Fruit fly (Drosophila melanogaster) whole organism, embryonic: ENCODE measurements around the gene CG5104.

Experiments
- Adf1 ChIP-seq: fragments of 200-800 bp; sonication (Bioruptor generic); IDR thresholded peaks from 2 replicates; pipeline ENCODE4 v1.3.6; 2022; ENCODE audit warnings: missing biosample characterization, missing genetic modification characterization
- Awh ChIP-seq: fragments of 200-800 bp; sonication (Bioruptor generic); IDR thresholded peaks from 2 replicates; pipeline ENCODE4, ENCODE4 v1.3.6; 2022; ENCODE audit warnings: missing biosample characterization, missing genetic modification characterization
- CG10274 ChIP-seq: fragments of 200-800 bp; sonication (Bioruptor generic); optimal IDR thresholded peaks from 3 replicates; lab custom pipeline; 2017; ENCODE audit warnings: missing biosample characterization, mild to moderate bottlenecking, missing genetic modification characterization
- CG10565 ChIP-seq: fragments of 200-800 bp; sonication (Bioruptor generic); optimal IDR thresholded peaks from 3 replicates; lab custom pipeline; 2016; ENCODE audit warnings: missing biosample characterization, mild to moderate bottlenecking, missing genetic modification characterization
- CG11085 ChIP-seq: fragments of 200-800 bp; sonication (Bioruptor generic); IDR thresholded peaks from 2 replicates; pipeline ENCODE4 v1.3.6; 2022; ENCODE audit warnings: missing biosample characterization, missing genetic modification characterization
- CG11456 ChIP-seq: fragments of 200-800 bp; sonication (Bioruptor generic); IDR thresholded peaks from 3 replicates; pipeline ENCODE4 v1.3.6; 2022; ENCODE audit warnings: missing biosample characterization, missing genetic modification characterization
- CG1233 ChIP-seq: fragments of 200-800 bp; sonication (Bioruptor generic); optimal IDR thresholded peaks from 4 replicates; lab custom pipeline; 2018; ENCODE audit warnings: missing biosample characterization, mild to moderate bottlenecking, missing genetic modification characterization
- CG13624 ChIP-seq: fragments of 200-800 bp; sonication (Bioruptor generic); optimal IDR thresholded peaks from 2 replicates; lab custom pipeline; 2016; ENCODE audit warnings: missing biosample characterization, missing genetic modification characterization
- CG15479 ChIP-seq: fragments of 200-800 bp; sonication (Bioruptor generic); optimal IDR thresholded peaks from 3 replicates; lab custom pipeline; 2019; ENCODE audit warnings: missing biosample characterization, mild to moderate bottlenecking, missing genetic modification characterization, moderate library complexity
- CG8281 ChIP-seq: fragments of 200-800 bp; sonication (Bioruptor generic); optimal IDR thresholded peaks from 2 replicates; lab custom pipeline; 2018; ENCODE audit warnings: missing biosample characterization, mild to moderate bottlenecking, missing genetic modification characterization, moderate library complexity
- CG8478 ChIP-seq: fragments of >200 bp; optimal IDR thresholded peaks from 2 replicates; lab custom pipeline; 2018
- CG9215 ChIP-seq: fragments of 200-800 bp; sonication (Bioruptor generic); IDR thresholded peaks from 2 replicates; pipeline ENCODE4 v1.3.6; 2022; ENCODE audit warnings: missing biosample characterization, missing genetic modification characterization
- CG9876 ChIP-seq: fragments of 200-800 bp; sonication (Bioruptor generic); optimal IDR thresholded peaks from 2 replicates; lab custom pipeline; 2016; ENCODE audit warnings: missing biosample characterization, missing genetic modification characterization
- CG9932 ChIP-seq: fragments of 200-800 bp; sonication (Bioruptor generic); IDR thresholded peaks from 2 replicates; pipeline ENCODE4 v1.3.6; 2022; ENCODE audit warnings: missing biosample characterization, missing genetic modification characterization
- CkIIα-i1 ChIP-seq: fragments of 200-800 bp; sonication (Bioruptor generic); IDR thresholded peaks from 2 replicates; pipeline ENCODE4 v1.3.6; 2022; ENCODE audit warnings: missing biosample characterization, missing genetic modification characterization
- Doc2 ChIP-seq: fragments of 200-800 bp; sonication (Bioruptor generic); IDR thresholded peaks from 2 replicates; pipeline ENCODE4 v1.3.6; 2022; ENCODE audit warnings: missing biosample characterization, missing genetic modification characterization
- Elba2 ChIP-seq: fragments of 200-800 bp; sonication (Bioruptor generic); optimal IDR thresholded peaks from 3 replicates; lab custom pipeline; 2016; ENCODE audit warnings: missing biosample characterization, missing genetic modification characterization
- Fer2 ChIP-seq: fragments of 200-800 bp; sonication (Bioruptor generic); optimal IDR thresholded peaks from 2 replicates; lab custom pipeline; 2018; ENCODE audit warnings: missing biosample characterization, mild to moderate bottlenecking, missing genetic modification characterization, moderate library complexity
- Jarid2 ChIP-seq: fragments of 200-800 bp; sonication (Bioruptor generic); optimal IDR thresholded peaks from 3 replicates; lab custom pipeline; 2017; ENCODE audit warnings: mild to moderate bottlenecking, missing biosample characterization, missing genetic modification reagents, missing genetic modification characterization
- Lpt ChIP-seq: fragments of >200 bp; optimal IDR thresholded peaks from 2 replicates; lab custom pipeline; 2018; ENCODE audit warnings: missing biosample characterization, missing genetic modification characterization
- Poxn ChIP-seq: fragments of 200-800 bp; sonication (Bioruptor generic); IDR thresholded peaks from 2 replicates; pipeline ENCODE4 v1.3.6; 2022; ENCODE audit warnings: missing biosample characterization, missing genetic modification characterization
- Scr ChIP-seq: fragments of 200-800 bp; sonication (Bioruptor generic); IDR thresholded peaks from 2 replicates; pipeline ENCODE4 v1.3.6; 2022; ENCODE audit warnings: missing biosample characterization, missing genetic modification characterization; ENCODE audit not compliant: partially characterized antibody
- Stat92E ChIP-seq, 3 experiments: fragments of >200 bp in 2 of 3; fragments of 200-800 bp in 1 of 3; sonication (Bioruptor generic) in 1 of 3; optimal IDR thresholded peaks; 2 replicates each; lab custom pipeline; 2017 to 2019; ENCODE audit warnings: missing biosample characterization in 3 of 3, missing genetic modification characterization in 3 of 3, mild to moderate bottlenecking in 1 of 3, moderate library complexity in 1 of 3
- Vsx1 ChIP-seq: fragments of 200-800 bp; sonication (Bioruptor generic); optimal IDR thresholded peaks from 2 replicates; lab custom pipeline; 2017; ENCODE audit warnings: missing biosample characterization, mild to moderate bottlenecking, missing genetic modification characterization, missing genetic modification reagents
- YL-1 ChIP-seq: fragments of 200-800 bp; sonication (Bioruptor generic); optimal IDR thresholded peaks from 3 replicates; lab custom pipeline; 2017; ENCODE audit warnings: missing biosample characterization, mild to moderate bottlenecking, missing genetic modification characterization
- corto ChIP-seq: fragments of 200-800 bp; sonication (Bioruptor generic); optimal IDR thresholded peaks from 2 replicates; lab custom pipeline; 2016; ENCODE audit warnings: missing biosample characterization, mild to moderate bottlenecking, missing genetic modification characterization, moderate library complexity
- dmrt99B ChIP-seq: fragments of 200-800 bp; sonication (Bioruptor generic); optimal IDR thresholded peaks from 2 replicates; lab custom pipeline; 2018; ENCODE audit warnings: missing biosample characterization, mild to moderate bottlenecking, missing genetic modification characterization, moderate library complexity
- eve ChIP-seq, 2 experiments: fragments of >200 bp; optimal IDR thresholded peaks; 2 replicates each; lab custom pipeline; 2017; ENCODE audit warnings: missing biosample characterization in 2 of 2, missing genetic modification characterization in 2 of 2
- fd102C ChIP-seq: fragments of 200-800 bp; sonication (Bioruptor generic); optimal IDR thresholded peaks from 2 replicates; lab custom pipeline; 2018; ENCODE audit warnings: missing biosample characterization, mild to moderate bottlenecking, missing genetic modification characterization, moderate library complexity
- gem ChIP-seq: fragments of 200-800 bp; sonication (Bioruptor generic); optimal IDR thresholded peaks from 2 replicates; lab custom pipeline; 2019; ENCODE audit warnings: missing biosample characterization, mild to moderate bottlenecking, missing genetic modification characterization, moderate library complexity
- grn ChIP-seq: fragments of 200-800 bp; sonication (Bioruptor generic); optimal IDR thresholded peaks from 3 replicates; lab custom pipeline; 2017; ENCODE audit warnings: missing biosample characterization, missing genetic modification characterization
- gt ChIP-seq: fragments of 200-800 bp; sonication (Bioruptor generic); IDR thresholded peaks from 2 replicates; pipeline ENCODE4 v1.3.6; 2022; ENCODE audit warnings: missing biosample characterization, missing genetic modification characterization
- knrl ChIP-seq: fragments of 200-800 bp; sonication (Bioruptor generic); IDR thresholded peaks from 3 replicates; pipeline ENCODE4 v1.3.6; 2022; ENCODE audit warnings: missing biosample characterization, missing genetic modification characterization; ENCODE audit not compliant: partially characterized antibody
- nerfin-1 ChIP-seq: fragments of 200-800 bp; sonication (Bioruptor generic); optimal IDR thresholded peaks from 3 replicates; lab custom pipeline; 2019; ENCODE audit warnings: missing biosample characterization, mild to moderate bottlenecking, missing genetic modification characterization, moderate library complexity
- oc ChIP-seq: fragments of 200-800 bp; sonication (Bioruptor generic); optimal IDR thresholded peaks from 2 replicates; lab custom pipeline; 2018; ENCODE audit warnings: missing biosample characterization, mild to moderate bottlenecking, missing genetic modification characterization, moderate library complexity
- pros ChIP-seq: fragments of 200-800 bp; sonication (Bioruptor generic); optimal IDR thresholded peaks from 3 replicates; lab custom pipeline; 2019; ENCODE audit warnings: missing biosample characterization, mild to moderate bottlenecking, missing genetic modification characterization, moderate library complexity
- schlank ChIP-seq: fragments of 200-800 bp; sonication (Bioruptor generic); optimal IDR thresholded peaks from 2 replicates; lab custom pipeline; 2018; ENCODE audit warnings: missing biosample characterization, mild to moderate bottlenecking, missing genetic modification characterization
- scrt ChIP-seq: fragments of 200-800 bp; sonication (Bioruptor generic); optimal IDR thresholded peaks from 2 replicates; lab custom pipeline; 2018; ENCODE audit warnings: missing biosample characterization, mild to moderate bottlenecking, missing genetic modification characterization, moderate library complexity
- sisA ChIP-seq: fragments of 200-800 bp; sonication (Bioruptor generic); IDR thresholded peaks from 2 replicates; pipeline ENCODE4 v1.3.6; 2022; ENCODE audit warnings: missing biosample characterization, missing genetic modification characterization
- so ChIP-seq: fragments of 200-800 bp; sonication (Bioruptor generic); IDR thresholded peaks from 3 replicates; pipeline ENCODE4 v1.3.6; 2022; ENCODE audit warnings: missing biosample characterization, missing genetic modification characterization
- tna ChIP-seq: fragments of 200-800 bp; sonication (Bioruptor generic); IDR thresholded peaks from 2 replicates; pipeline ENCODE4 v1.3.6; 2022; ENCODE audit warnings: missing biosample characterization, missing genetic modification characterization; ENCODE audit not compliant: partially characterized antibody
- wek ChIP-seq: fragments of 200-800 bp; sonication (Bioruptor generic); optimal IDR thresholded peaks from 3 replicates; lab custom pipeline; 2018; ENCODE audit warnings: missing biosample characterization, mild to moderate bottlenecking, missing genetic modification characterization, moderate library complexity

The CG5104 gene

DNA sequence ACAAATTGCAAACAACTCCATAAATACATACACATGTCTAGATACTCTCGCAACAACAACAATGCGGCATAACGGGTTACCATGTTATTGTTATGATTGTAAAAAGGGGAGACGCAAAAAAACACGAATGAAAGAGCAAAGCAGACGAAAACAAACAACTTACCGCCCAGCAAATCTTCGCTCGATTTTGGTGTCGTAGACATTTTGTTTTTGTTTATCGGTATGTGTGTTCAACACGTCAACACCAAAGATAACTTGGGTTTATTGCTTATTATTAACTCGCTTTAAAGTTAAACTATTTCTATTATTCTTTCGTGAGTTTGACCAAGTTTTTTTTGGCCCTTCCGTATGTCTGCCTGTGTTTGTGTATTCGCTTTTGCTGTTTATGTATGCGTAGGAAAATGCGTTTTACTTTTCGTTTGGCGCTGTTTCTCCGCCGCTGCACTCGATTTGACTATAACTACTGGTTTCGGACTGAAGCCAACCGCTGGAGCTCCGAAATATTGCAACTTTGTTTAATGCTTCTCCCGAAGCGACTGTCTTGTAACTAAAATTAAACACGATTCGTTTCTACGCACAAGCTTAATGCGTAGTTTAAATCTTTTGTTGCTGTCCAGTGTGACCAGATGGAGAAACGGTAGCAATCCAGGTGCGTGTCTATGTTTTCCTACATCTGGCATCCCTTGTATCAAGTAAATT lies 1.9 kb upstream of the CG5104 start, which contains the start of gene BNIP3 (continued):
- TF ChIP-seq YL-1 (GFP tag; lab: Kevin White, UChicago) (peak; percentile 93), CG15479 (GFP tag; lab: Kevin White, UChicago) (no peak), Fer2 (tag; lab: Kevin White, UChicago) (no peak), Lpt (no peak), knrl (no peak), oc (tag; lab: Kevin White, UChicago) (peak; percentile 26), Scr (GFP tag; lab: Robert Waterston, UW) (no peak), CG11085 (GFP tag; lab: Robert Waterston, UW) (no peak), CG10565 (GFP tag; lab: Kevin White, UChicago) (no peak), CG9215 (no peak), CG8478 (lab: Kevin White, UChicago) (no peak), CG9932 (GFP tag; lab: Robert Waterston, UW) (no peak), dmrt99B (tag; lab: Kevin White, UChicago) (peak; percentile 13), CG9876 (GFP tag; lab: Kevin White, UChicago) (no peak), Doc2 (GFP tag; lab: Robert Waterston, UW) (no peak), tna (no peak), Adf1 (GFP tag; lab: Robert Waterston, UW) (no peak), Awh (GFP tag; lab: Robert Waterston, UW) (no peak), CG1233 (no peak), CG10274 (GFP tag; lab: Kevin White, UChicago) (no peak), Stat92E (GFP tag; optimal IDR thresholded peaks at IDR 0.05; lab: Kevin White, UChicago) (no peak), nerfin-1 (peak; percentile 39), schlank (tag; lab: Kevin White, UChicago) (no peak), Jarid2 (GFP tag; lab: Kevin White, UChicago) (peak; percentile 24), CkIIα-i1 (GFP tag; lab: Robert Waterston, UW) (no peak), scrt (GFP tag; lab: Kevin White, UChicago) (no peak), Poxn (GFP tag; lab: Robert Waterston, UW) (no peak), Elba2 (no peak), CG13624 (GFP tag; lab: Kevin White, UChicago) (peak; percentile 95), pros (no peak), CG8281 (tag; lab: Kevin White, UChicago) (no peak), Vsx1 (no peak), corto (GFP tag; lab: Kevin White, UChicago) (no peak), so (GFP tag; lab: Robert Waterston, UW) (no peak), fd102C (GFP tag; lab: Kevin White, UChicago) (no peak), wek (GFP tag; lab: Kevin White, UChicago) (peak; percentile 3), sisA (no peak), grn (GFP tag; lab: Kevin White, UChicago) (no peak), eve (GFP tag; optimal IDR thresholded peaks at IDR 0.05; lab: Kevin White, UChicago) (peak in 1 of 2 experiments; percentile 68), CG11456 (GFP tag; lab: Robert Waterston, UW) (no peak), gem (no peak), gt (no peak)
